Fruit fly (Drosophila melanogaster): Measurements from ENCODE around the gene gammaSnap2.

The gammaSnap2 gene

dm6 chr3R:10079267-10079987 lies 41.8 kb downstream of the gammaSnap2 start (continued):
- TF ChIP-seq CG17361 (GFP tag; IDR thresholded peaks at IDR 0.05) (0 out of 3 replicates have a peak, but pooled peaks have one; percentile 45), CG11085 (GFP tag; IDR thresholded peaks at IDR 0.05) (no peak), CG6689 (GFP tag; IDR thresholded peaks at IDR 0.05) (peak; percentile 44; the same call in 1 of the 2 replicates), CG15269 (tag; optimal IDR thresholded peaks at IDR 0.05) (peak; percentile 7), CG8388 (GFP tag; optimal IDR thresholded peaks at IDR 0.05) (peak; percentile 34), so (GFP tag; IDR thresholded peaks at IDR 0.05) (peak; percentile 46; the same call in 1 of the 3 replicates), zfh1 (GFP tag; IDR thresholded peaks at IDR 0.05) (peak; percentile 40; the same call in 1 of the 3 replicates), CG16815 (GFP tag; optimal IDR thresholded peaks at IDR 0.05) (no peak), CG9609 (GFP tag; optimal IDR thresholded peaks at IDR 0.05) (peak; percentile 6), dan (GFP tag; IDR thresholded peaks at IDR 0.05) (no peak), Ravus (GFP tag; IDR thresholded peaks at IDR 0.05) (no peak), jumu (GFP tag; optimal IDR thresholded peaks at IDR 0.05) (no peak), sd (tag; optimal IDR thresholded peaks at IDR 0.05) (no peak), insv (GFP tag; optimal IDR thresholded peaks at IDR 0.05) (no peak), eyg (GFP tag; optimal IDR thresholded peaks at IDR 0.05) (no peak), Doc2 (GFP tag; IDR thresholded peaks at IDR 0.05) (no peak), ewg (GFP tag; optimal IDR thresholded peaks at IDR 0.05) (peak; percentile 17), nom (GFP tag; optimal IDR thresholded peaks at IDR 0.05) (peak; percentile 3), fru (optimal IDR thresholded peaks at IDR 0.05) (no peak), gce (GFP tag; IDR thresholded peaks at IDR 0.05) (0 out of 3 replicates have a peak, but pooled peaks have one; percentile 11), CG10654 (GFP tag; optimal IDR thresholded peaks at IDR 0.05) (no peak), Xrp1 (GFP tag; IDR thresholded peaks at IDR 0.05) (0 out of 2 replicates have a peak, but pooled peaks have one; percentile 30), CG8478 (optimal IDR thresholded peaks at IDR 0.05) (peak; percentile 21), ftz-f1 (GFP tag; optimal IDR thresholded peaks at IDR 0.05) (peak; percentile 52), Opbp (GFP tag; IDR thresholded peaks at IDR 0.05; ENCODE audit: partially characterized antibody) (no peak), dpn (GFP tag; optimal IDR thresholded peaks at IDR 0.05) (peak in 1 of 2 experiments; percentile 4), MBD-R2 (GFP tag; IDR thresholded peaks at IDR 0.05) (no peak), lbe (GFP tag; optimal IDR thresholded peaks at IDR 0.05) (no peak), Ada2b (GFP tag; IDR thresholded peaks at IDR 0.05) (peak; percentile 34; the same call in 1 of the 2 replicates), abd-A (tag; optimal IDR thresholded peaks at IDR 0.05) (no peak), Scr (GFP tag; IDR thresholded peaks at IDR 0.05; ENCODE audit: partially characterized antibody) (no peak), Abd-B (GFP tag; optimal IDR thresholded peaks at IDR 0.05) (peak; percentile 6), Dfd (GFP tag; optimal IDR thresholded peaks at IDR 0.05) (no peak), CG8944 (GFP tag; optimal IDR thresholded peaks at IDR 0.05) (peak; percentile 2), CG7745 (tag; optimal IDR thresholded peaks at IDR 0.05) (no peak), yki (optimal IDR thresholded peaks at IDR 0.05) (no peak), ro (GFP tag; IDR thresholded peaks at IDR 0.05) (0 out of 2 replicates have a peak, but pooled peaks have one; percentile 17), Vsx1 (GFP tag; optimal IDR thresholded peaks at IDR 0.05) (no peak), CG7963 (GFP tag; IDR thresholded peaks at IDR 0.05; ENCODE audit: partially characterized antibody) (no peak), gro (GFP tag; optimal IDR thresholded peaks at IDR 0.05) (no peak), row (GFP tag; IDR thresholded peaks at IDR 0.05) (peak; percentile 49), Side (GFP tag; optimal IDR thresholded peaks at IDR 0.05) (no peak), otp (GFP tag; IDR thresholded peaks at IDR 0.05) (no peak), CG9797 (GFP tag; optimal IDR thresholded peaks at IDR 0.05) (no peak), Neu2 (GFP tag; optimal IDR thresholded peaks at IDR 0.05; ENCODE audit: borderline replicate concordance) (peak; percentile 3), fd96Cb (tag; optimal IDR thresholded peaks at IDR 0.05) (peak; percentile 50), CG12942 (GFP tag; optimal IDR thresholded peaks at IDR 0.05) (no peak), pum (GFP tag; optimal IDR thresholded peaks at IDR 0.05) (peak; percentile 10), ci (GFP tag; IDR thresholded peaks at IDR 0.05) (peak; percentile 79; the same call in 2 of the 3 replicates), klu (GFP tag; IDR thresholded peaks at IDR 0.05) (no peak), Oaz (GFP tag; IDR thresholded peaks at IDR 0.05) (no peak)

Data from whole organism, embryonic.